Worm (Caenorhabditis elegans): Measurements from ENCODE around the gene E01G6.1.

- TF ChIP-seq ztf-23 (GFP tag; IDR thresholded peaks at IDR 0.05) (no peak), flt-1 (GFP tag; IDR thresholded peaks at IDR 0.05) (no peak), med-1 (GFP tag; optimal IDR thresholded peaks at IDR 0.05; ENCODE audit: insufficient read depth) (no peak), cog-1 (tag; optimal IDR thresholded peaks at IDR 0.05) (no peak), tab-1 (GFP tag; IDR thresholded peaks at IDR 0.05) (no peak)
Measured at ce11 chrX:12299834-12300233, 39.2 kb downstream of the E01G6.1 start, which contains the start of gene W06D11.5.

Measured in whole organism, midembryonic.